Fruit fly (Drosophila melanogaster) whole organism, embryonic: ENCODE data around the gene Dap160.

Source experiments
- Antp ChIP-seq: fragments of 200-800 bp; sonication (Bioruptor generic); optimal IDR thresholded peaks from 3 replicates; lab custom pipeline; 2016; ENCODE audit warnings: missing biosample characterization, missing genetic modification characterization
- B-H1 ChIP-seq: fragments of 200-800 bp; sonication (Bioruptor generic); IDR thresholded peaks from 3 replicates; pipeline ENCODE4 v1.3.6; 2022; ENCODE audit warnings: missing biosample characterization, missing genetic modification characterization
- BEAF-32 ChIP-seq: fragments of 200-800 bp; sonication (Bioruptor generic); optimal IDR thresholded peaks from 3 replicates; lab custom pipeline; 2017; ENCODE audit warnings: missing biosample characterization, missing genetic modification characterization, mild to moderate bottlenecking, moderate library complexity, missing genetic modification reagents
- CG10209 ChIP-seq: fragments of 200-800 bp; sonication (Bioruptor generic); optimal IDR thresholded peaks from 3 replicates; lab custom pipeline; 2017; ENCODE audit warnings: missing biosample characterization, mild to moderate bottlenecking, missing genetic modification characterization, missing genetic modification reagents
- CG10565 ChIP-seq: fragments of 200-800 bp; sonication (Bioruptor generic); optimal IDR thresholded peaks from 3 replicates; lab custom pipeline; 2016; ENCODE audit warnings: missing biosample characterization, mild to moderate bottlenecking, missing genetic modification characterization
- CG10654 ChIP-seq: fragments of 200-800 bp; sonication (Bioruptor generic); optimal IDR thresholded peaks from 2 replicates; lab custom pipeline; 2016; ENCODE audit warnings: missing biosample characterization, missing genetic modification characterization
- CG12071 ChIP-seq: fragments of 200-800 bp; sonication (Bioruptor generic); optimal IDR thresholded peaks from 3 replicates; lab custom pipeline; 2018; ENCODE audit warnings: missing biosample characterization, mild to moderate bottlenecking, missing genetic modification characterization
- CG12391 ChIP-seq: fragments of 200-800 bp; sonication (Bioruptor generic); optimal IDR thresholded peaks from 3 replicates; lab custom pipeline; 2018; ENCODE audit warnings: missing biosample characterization, mild to moderate bottlenecking, missing genetic modification characterization, moderate library complexity
- CG14050 ChIP-seq: fragments of 200-800 bp; sonication (Bioruptor generic); IDR thresholded peaks from 3 replicates; pipeline ENCODE4 v1.3.6; 2022; ENCODE audit warnings: missing biosample characterization, missing genetic modification characterization
- CG14860 ChIP-seq: fragments of 200-800 bp; sonication (Bioruptor generic); IDR thresholded peaks from 3 replicates; pipeline ENCODE4 v1.3.6; 2022; ENCODE audit warnings: missing biosample characterization, missing genetic modification characterization; ENCODE audit not compliant: partially characterized antibody
- CG16815 ChIP-seq: fragments of 200-800 bp; sonication (Bioruptor generic); optimal IDR thresholded peaks from 3 replicates; lab custom pipeline; 2017; ENCODE audit warnings: missing biosample characterization, mild to moderate bottlenecking, missing genetic modification characterization
- CG17385 ChIP-seq: fragments of 200-800 bp; sonication (Bioruptor generic); optimal IDR thresholded peaks from 3 replicates; lab custom pipeline; 2018; ENCODE audit warnings: missing biosample characterization, mild to moderate bottlenecking, missing genetic modification characterization
- CG17829 ChIP-seq: fragments of 200-800 bp; optimal IDR thresholded peaks from 2 replicates; lab custom pipeline; 2019; ENCODE audit warnings: missing biosample characterization, mild to moderate bottlenecking, missing genetic modification characterization, moderate library complexity
- CG18764 ChIP-seq: fragments of 200-800 bp; sonication (Bioruptor generic); optimal IDR thresholded peaks from 3 replicates; lab custom pipeline; 2016; ENCODE audit warnings: missing biosample characterization, missing genetic modification characterization
- CG3163 ChIP-seq: fragments of 200-800 bp; sonication (Bioruptor generic); optimal IDR thresholded peaks from 3 replicates; lab custom pipeline; 2016; ENCODE audit warnings: missing biosample characterization, missing genetic modification characterization
- CG34376 ChIP-seq: fragments of 200-800 bp; sonication (Bioruptor generic); optimal IDR thresholded peaks from 2 replicates; lab custom pipeline; 2018; ENCODE audit warnings: missing biosample characterization, mild to moderate bottlenecking, missing genetic modification characterization
- CG4617 ChIP-seq: fragments of 200-800 bp; sonication (Bioruptor generic); optimal IDR thresholded peaks from 3 replicates; lab custom pipeline; 2016; ENCODE audit warnings: missing biosample characterization, missing genetic modification characterization, borderline replicate concordance
- CG6791 ChIP-seq: fragments of 200-800 bp; sonication (Bioruptor generic); IDR thresholded peaks from 3 replicates; pipeline ENCODE4 v1.3.6; 2022; ENCODE audit warnings: missing biosample characterization, missing genetic modification characterization; ENCODE audit not compliant: partially characterized antibody
- CG6813 ChIP-seq: fragments of 200-800 bp; sonication (Bioruptor generic); optimal IDR thresholded peaks from 2 replicates; lab custom pipeline; 2017; ENCODE audit warnings: missing biosample characterization, missing genetic modification characterization, mild to moderate bottlenecking, moderate library complexity, missing genetic modification reagents
- CG7372 ChIP-seq: fragments of 200-800 bp; sonication (Bioruptor generic); IDR thresholded peaks from 2 replicates; pipeline ENCODE4 v1.3.6; 2022; ENCODE audit warnings: missing biosample characterization, missing genetic modification characterization
- CG7963 ChIP-seq: fragments of 200-800 bp; sonication (Bioruptor generic); IDR thresholded peaks from 3 replicates; pipeline ENCODE4 v1.3.6; 2022; ENCODE audit warnings: missing biosample characterization, missing genetic modification characterization; ENCODE audit not compliant: partially characterized antibody
- Dip3 ChIP-seq: fragments of 200-800 bp; sonication (Bioruptor generic); optimal IDR thresholded peaks from 3 replicates; lab custom pipeline; 2016; ENCODE audit warnings: missing biosample characterization, missing genetic modification characterization
- Dll ChIP-seq: fragments of 200-800 bp; sonication (Bioruptor generic); IDR thresholded peaks from 4 replicates; pipeline ENCODE4 v1.3.6; 2022; ENCODE audit warnings: missing biosample characterization, missing genetic modification characterization; ENCODE audit not compliant: partially characterized antibody
- E2f2 ChIP-seq: fragments of 200-800 bp; sonication (Bioruptor generic); IDR thresholded peaks from 2 replicates; pipeline ENCODE4 v1.3.6; 2022; ENCODE audit warnings: missing biosample characterization, missing genetic modification characterization
- Fer1 ChIP-seq: fragments of 200-800 bp; sonication (Bioruptor generic); optimal IDR thresholded peaks from 2 replicates; lab custom pipeline; 2017; ENCODE audit warnings: missing biosample characterization, mild to moderate bottlenecking, missing genetic modification characterization
- GATAe ChIP-seq: fragments of 200-800 bp; sonication (Bioruptor generic); conservative IDR thresholded peaks from 2 replicates; pipeline ENCODE4 v1.3.6; 2022; ENCODE audit warnings: missing biosample characterization, missing genetic modification characterization
- Gug ChIP-seq: fragments of 200-800 bp; sonication (Bioruptor generic); IDR thresholded peaks from 4 replicates; pipeline ENCODE4 v1.3.6; 2022; ENCODE audit warnings: missing biosample characterization, missing genetic modification characterization
- Lhr ChIP-seq: fragments of 200-800 bp; sonication (Bioruptor generic); optimal IDR thresholded peaks from 3 replicates; lab custom pipeline; 2017; ENCODE audit warnings: mild to moderate bottlenecking, missing biosample characterization, missing genetic modification reagents, missing genetic modification characterization
- MESR4 ChIP-seq: fragments of 200-800 bp; sonication (Bioruptor generic); optimal IDR thresholded peaks from 2 replicates; lab custom pipeline; 2018; ENCODE audit warnings: missing biosample characterization, mild to moderate bottlenecking, missing genetic modification characterization, moderate library complexity
- Max ChIP-seq: fragments of 200-800 bp; sonication (Bioruptor generic); optimal IDR thresholded peaks from 2 replicates; lab custom pipeline; 2016; ENCODE audit warnings: missing biosample characterization, mild to moderate bottlenecking, missing genetic modification characterization
- Scr ChIP-seq: fragments of 200-800 bp; sonication (Bioruptor generic); IDR thresholded peaks from 2 replicates; pipeline ENCODE4 v1.3.6; 2022; ENCODE audit warnings: missing biosample characterization, missing genetic modification characterization; ENCODE audit not compliant: partially characterized antibody
- TFAM ChIP-seq: fragments of 200-800 bp; sonication (Bioruptor generic); optimal IDR thresholded peaks from 2 replicates; lab custom pipeline; 2017; ENCODE audit warnings: missing biosample characterization, missing genetic modification characterization, inconsistent platforms
- Vsx1 ChIP-seq: fragments of 200-800 bp; sonication (Bioruptor generic); optimal IDR thresholded peaks from 2 replicates; lab custom pipeline; 2017; ENCODE audit warnings: missing biosample characterization, mild to moderate bottlenecking, missing genetic modification characterization, missing genetic modification reagents
- aop ChIP-seq: fragments of 200-800 bp; sonication (Bioruptor generic); IDR thresholded peaks from 2 replicates; pipeline ENCODE4 v1.3.6; 2022; ENCODE audit warnings: missing biosample characterization, missing genetic modification characterization
- cad ChIP-seq: fragments of >200 bp; optimal IDR thresholded peaks from 2 replicates; lab custom pipeline; 2017; ENCODE audit warnings: missing biosample characterization, missing genetic modification characterization
- crp ChIP-seq, 2 experiments: fragments of 200-800 bp; sonication (Bioruptor generic); optimal IDR thresholded peaks; 2 replicates in 1 of 2; 3 replicates in 1 of 2; lab custom pipeline; 2017; ENCODE audit warnings: missing biosample characterization in 2 of 2, missing genetic modification characterization in 2 of 2, mild to moderate bottlenecking in 1 of 2, moderate library complexity in 1 of 2
- dysf ChIP-seq: fragments of 200-800 bp; sonication (Bioruptor generic); IDR thresholded peaks from 3 replicates; pipeline ENCODE4 v1.3.6; 2022; ENCODE audit warnings: missing biosample characterization, missing genetic modification characterization
- h ChIP-seq: fragments of >200 bp; optimal IDR thresholded peaks from 2 replicates; lab custom pipeline; 2017
- inv ChIP-seq: fragments of 200-800 bp; sonication (Bioruptor generic); IDR thresholded peaks from 2 replicates; pipeline ENCODE4 v1.3.6; 2022; ENCODE audit warnings: missing biosample characterization, missing genetic modification characterization; ENCODE audit not compliant: partially characterized antibody
- knrl ChIP-seq: fragments of 200-800 bp; sonication (Bioruptor generic); IDR thresholded peaks from 3 replicates; pipeline ENCODE4 v1.3.6; 2022; ENCODE audit warnings: missing biosample characterization, missing genetic modification characterization; ENCODE audit not compliant: partially characterized antibody
- lilli ChIP-seq: fragments of 200-800 bp; sonication (Bioruptor generic); optimal IDR thresholded peaks from 3 replicates; lab custom pipeline; 2016; ENCODE audit warnings: missing biosample characterization, missing genetic modification characterization
- maf-S ChIP-seq: fragments of 200-800 bp; sonication (Bioruptor generic); optimal IDR thresholded peaks from 2 replicates; lab custom pipeline; 2016; ENCODE audit warnings: missing biosample characterization, missing genetic modification characterization
- mld ChIP-seq: fragments of 200-800 bp; sonication (Bioruptor generic); IDR thresholded peaks from 3 replicates; pipeline ENCODE4 v1.3.6; 2022; ENCODE audit warnings: missing biosample characterization, missing genetic modification characterization; ENCODE audit not compliant: partially characterized antibody
- nerfin-2 ChIP-seq: fragments of 200-800 bp; sonication (Bioruptor generic); IDR thresholded peaks from 2 replicates; pipeline ENCODE4 v1.3.6; 2022; ENCODE audit warnings: missing biosample characterization, missing genetic modification characterization; ENCODE audit not compliant: partially characterized antibody
- nom ChIP-seq: fragments of 200-800 bp; sonication (Bioruptor generic); optimal IDR thresholded peaks from 2 replicates; lab custom pipeline; 2017; ENCODE audit warnings: missing biosample characterization, missing genetic modification characterization, mild to moderate bottlenecking, moderate library complexity, missing genetic modification reagents
- pum ChIP-seq: fragments of 200-800 bp; sonication (Bioruptor generic); optimal IDR thresholded peaks from 2 replicates; lab custom pipeline; 2016; ENCODE audit warnings: missing biosample characterization, missing genetic modification characterization
- rib ChIP-seq: fragments of 200-800 bp; sonication (Bioruptor generic); IDR thresholded peaks from 2 replicates; pipeline ENCODE4 v1.3.6; 2022; ENCODE audit warnings: missing biosample characterization, missing genetic modification characterization
- sisA ChIP-seq: fragments of 200-800 bp; sonication (Bioruptor generic); IDR thresholded peaks from 2 replicates; pipeline ENCODE4 v1.3.6; 2022; ENCODE audit warnings: missing biosample characterization, missing genetic modification characterization
- tna ChIP-seq: fragments of 200-800 bp; sonication (Bioruptor generic); IDR thresholded peaks from 2 replicates; pipeline ENCODE4 v1.3.6; 2022; ENCODE audit warnings: missing biosample characterization, missing genetic modification characterization; ENCODE audit not compliant: partially characterized antibody

Dap160 gene

dm6 chr2L:21142972-21143385 is 832 bp upstream of the Dap160 start, which contains the start of gene pths (continued):
- TF ChIP-seq MESR4 (GFP tag; lab: Kevin White, UChicago): peak; percentile 97
- TF ChIP-seq CG17829 (tag; lab: Kevin White, UChicago): peak; percentile 39
- TF ChIP-seq CG3163 (GFP tag; lab: Kevin White, UChicago): peak; percentile 3
- TF ChIP-seq CG12071: no peak
- TF ChIP-seq aop (GFP tag; lab: Robert Waterston, UW): no peak
- no peak for TF ChIP-seq GATAe
- TF ChIP-seq Antp (GFP tag; lab: Kevin White, UChicago): peak; percentile 40
- TF ChIP-seq Dip3 (GFP tag; lab: Kevin White, UChicago): peak; percentile 41
- TF ChIP-seq CG16815 (GFP tag; lab: Kevin White, UChicago): peak; percentile 14
- TF ChIP-seq CG18764 (GFP tag; lab: Kevin White, UChicago): peak; percentile 4
- TF ChIP-seq BEAF-32 (GFP tag; lab: Kevin White, UChicago): peak; percentile 91
- TF ChIP-seq CG14050 (GFP tag; lab: Robert Waterston, UW): no peak
- no peak for TF ChIP-seq cad (GFP tag; lab: Kevin White, UChicago)
- TF ChIP-seq CG6813 (GFP tag; lab: Kevin White, UChicago): no peak
- peak; percentile 89 for TF ChIP-seq CG6791
- peak; percentile 61 for TF ChIP-seq tna (GFP tag; lab: Robert Waterston, UW)
- no peak for TF ChIP-seq nom (GFP tag; lab: Kevin White, UChicago)
- TF ChIP-seq crp (GFP tag; optimal IDR thresholded peaks at IDR 0.05; lab: Kevin White, UChicago): no peak
- TF ChIP-seq Max (GFP tag; lab: Kevin White, UChicago): peak; percentile 85
- 0 out of 3 replicates have a peak, but pooled peaks have one; percentile 23 for TF ChIP-seq dysf
- TF ChIP-seq CG7963 (GFP tag; lab: Robert Waterston, UW): peak; percentile 65; the same call in 2 of the 3 replicates
- peak; percentile 10; the same call in 1 of the 2 replicates for TF ChIP-seq E2f2 (GFP tag; lab: Robert Waterston, UW)
- TF ChIP-seq pum: peak; percentile 35
- TF ChIP-seq CG12391 (tag; lab: Kevin White, UChicago): peak; percentile 59
- TF ChIP-seq CG10209: no peak
- TF ChIP-seq rib (GFP tag; lab: Robert Waterston, UW): no peak
- no peak for TF ChIP-seq CG17385 (GFP tag; lab: Kevin White, UChicago)
- TF ChIP-seq maf-S: peak; percentile 50
- TF ChIP-seq CG4617: peak; percentile 31
- no peak for TF ChIP-seq Gug
- no peak for TF ChIP-seq Vsx1 (GFP tag; lab: Kevin White, UChicago)
- peak; percentile 37 for TF ChIP-seq CG10654
- no peak for TF ChIP-seq CG10565
- no peak for TF ChIP-seq Fer1 (GFP tag; lab: Kevin White, UChicago)
- no peak for TF ChIP-seq h
- peak; percentile 88 for TF ChIP-seq knrl (GFP tag; lab: Robert Waterston, UW)
- TF ChIP-seq nerfin-2: peak; percentile 74
- no peak; the same call in 2 of the 3 replicates for TF ChIP-seq mld (GFP tag; lab: Robert Waterston, UW)
- peak; percentile 79 for TF ChIP-seq inv (GFP tag; lab: Robert Waterston, UW)
- peak; percentile 57; the same call in 2 of the 3 replicates for TF ChIP-seq CG14860 (GFP tag; lab: Robert Waterston, UW)
- no peak for TF ChIP-seq CG7372 (GFP tag; lab: Robert Waterston, UW)
- peak; percentile 68 for TF ChIP-seq sisA (GFP tag; lab: Robert Waterston, UW)
- no peak for TF ChIP-seq CG34376 (GFP tag; lab: Kevin White, UChicago)
- peak; percentile 77 for TF ChIP-seq Scr (GFP tag; lab: Robert Waterston, UW)
- no peak for TF ChIP-seq B-H1 (GFP tag; lab: Robert Waterston, UW)
- TF ChIP-seq Lhr (GFP tag; lab: Kevin White, UChicago): peak; percentile 83
- no peak for TF ChIP-seq TFAM (GFP tag; lab: Kevin White, UChicago)
- TF ChIP-seq Dll (GFP tag; lab: Robert Waterston, UW): peak; percentile 70; the same call in 3 of the 4 replicates
- TF ChIP-seq lilli: peak; percentile 44
